Worm (Caenorhabditis elegans) whole organism, young adult: ENCODE results near the gene ckr-2.

Source experiments
- B0035.1 ChIP-seq: sonication (generic microtip); optimal IDR thresholded peaks from 2 replicates; lab custom pipeline; 2016; ENCODE audit warnings: missing genetic modification characterization, mild to moderate bottlenecking, missing compliant biosample characterization, missing genotype, missing genetic modification reagents
- F10E7.11 ChIP-seq: sonication (generic microtip); optimal IDR thresholded peaks from 2 replicates; lab custom pipeline; 2017; ENCODE audit warnings: mild to moderate bottlenecking, missing genetic modification characterization, moderate library complexity, missing compliant biosample characterization
- F39B2.1 ChIP-seq: fragments of 200-800 bp; sonication (Bioruptor generic); IDR thresholded peaks from 2 replicates; pipeline ENCODE4 v1.3.6; 2022; ENCODE audit warnings: missing genetic modification reagents, missing genetic modification characterization, missing compliant biosample characterization
- F49E8.2 ChIP-seq: sonication (generic microtip); optimal IDR thresholded peaks from 3 replicates; lab custom pipeline; 2017; ENCODE audit warnings: missing genetic modification characterization, mild to moderate bottlenecking, missing compliant biosample characterization, antibody characterized with exemption, moderate library complexity; ENCODE audit not compliant: insufficient read depth
- F52B5.7 ChIP-seq: sonication (generic microtip); optimal IDR thresholded peaks from 2 replicates; lab custom pipeline; 2016; ENCODE audit warnings: mild to moderate bottlenecking, missing genetic modification characterization, missing compliant biosample characterization
- F57C9.4 ChIP-seq: sonication (generic microtip); optimal IDR thresholded peaks from 2 replicates; lab custom pipeline; 2017; ENCODE audit warnings: mild to moderate bottlenecking, missing genetic modification characterization, missing compliant biosample characterization
- K11D2.4 ChIP-seq: fragments of 200-800 bp; sonication (Bioruptor generic); IDR thresholded peaks from 2 replicates; pipeline ENCODE4 v1.3.6; 2022; ENCODE audit warnings: missing genetic modification reagents, missing genetic modification characterization, missing compliant biosample characterization
- T26A5.8 ChIP-seq: sonication (generic microtip); optimal IDR thresholded peaks from 2 replicates; lab custom pipeline; 2016; ENCODE audit warnings: missing genetic modification characterization, missing compliant biosample characterization
- Y53G8AR.9 ChIP-seq: fragments of 200-800 bp; sonication (Bioruptor generic); conservative IDR thresholded peaks from 2 replicates; pipeline ENCODE4 v1.3.6; 2022; ENCODE audit warnings: missing genetic modification reagents, missing genetic modification characterization, missing compliant biosample characterization
- ZK185.1 ChIP-seq: sonication (generic microtip); optimal IDR thresholded peaks from 2 replicates; lab custom pipeline; 2016; ENCODE audit warnings: mild to moderate bottlenecking, missing genetic modification characterization, missing compliant biosample characterization; ENCODE audit not compliant: poor library complexity, severe bottlenecking
- aptf-3 ChIP-seq: fragments of 200-800 bp; sonication (Bioruptor generic); IDR thresholded peaks from 2 replicates; pipeline ENCODE4 v1.3.6; 2022; ENCODE audit warnings: missing genetic modification characterization, missing compliant biosample characterization
- atf-7 ChIP-seq: sonication (generic microtip); optimal IDR thresholded peaks from 2 replicates; lab custom pipeline; 2017; ENCODE audit warnings: mild to moderate bottlenecking, missing genetic modification characterization, missing compliant biosample characterization
- attf-3 ChIP-seq: fragments of 200-800 bp; sonication (Bioruptor generic); conservative IDR thresholded peaks from 2 replicates; pipeline ENCODE4 v1.3.6; 2022; ENCODE audit warnings: missing genetic modification reagents, missing genetic modification characterization, missing compliant biosample characterization
- attf-6 ChIP-seq: fragments of 200-800 bp; sonication (Bioruptor generic); IDR thresholded peaks from 2 replicates; pipeline ENCODE4 v1.3.6; 2022; ENCODE audit warnings: missing genetic modification reagents, missing genetic modification characterization, missing compliant biosample characterization
- bed-1 ChIP-seq: fragments of 200-800 bp; sonication (Bioruptor generic); IDR thresholded peaks from 2 replicates; pipeline ENCODE4 v1.3.6; 2022; ENCODE audit warnings: missing genetic modification reagents, missing genetic modification characterization, missing compliant biosample characterization
- bed-2 ChIP-seq: fragments of 200-800 bp; sonication (Bioruptor generic); IDR thresholded peaks from 2 replicates; pipeline ENCODE4 v1.3.6; 2022; ENCODE audit warnings: missing genetic modification reagents, missing genetic modification characterization, missing compliant biosample characterization
- ccch-3 ChIP-seq: fragments of 200-800 bp; sonication (Bioruptor generic); optimal IDR thresholded peaks from 2 replicates; lab custom pipeline; 2018; ENCODE audit warnings: mild to moderate bottlenecking, missing genetic modification characterization, missing compliant biosample characterization
- cebp-2 ChIP-seq: fragments of 200-800 bp; sonication (Bioruptor generic); IDR thresholded peaks from 2 replicates; pipeline ENCODE4 v1.3.6; 2022; ENCODE audit warnings: missing genetic modification characterization, missing compliant biosample characterization
- ceh-27 ChIP-seq: fragments of 200-800 bp; sonication (Bioruptor generic); optimal IDR thresholded peaks from 2 replicates; lab custom pipeline; 2018; ENCODE audit warnings: mild to moderate bottlenecking, missing genetic modification characterization, moderate library complexity, missing compliant biosample characterization
- die-1 ChIP-seq: sonication (generic microtip); optimal IDR thresholded peaks from 2 replicates; lab custom pipeline; 2016; ENCODE audit warnings: missing genotype, mild to moderate bottlenecking, missing genetic modification characterization, missing compliant biosample characterization
- dox-1 ChIP-seq: fragments of 200-800 bp; sonication (Bioruptor generic); IDR thresholded peaks from 2 replicates; pipeline ENCODE4 v1.3.6; 2022; ENCODE audit warnings: missing genetic modification reagents, missing genetic modification characterization, missing compliant biosample characterization
- dpl-1 ChIP-seq: fragments of 150-350 bp; optimal IDR thresholded peaks from 2 replicates; lab custom pipeline; 2014; ENCODE audit warnings: missing biosample characterization, missing genetic modification reagents, missing genetic modification characterization
- efl-1 ChIP-seq: fragments of 150-350 bp; optimal IDR thresholded peaks from 2 replicates; lab custom pipeline; 2014; ENCODE audit warnings: missing biosample characterization, missing genetic modification reagents, missing genetic modification characterization
- egl-18 ChIP-seq: fragments of 200-800 bp; sonication (Bioruptor generic); IDR thresholded peaks from 2 replicates; pipeline ENCODE4 v1.3.6; 2022; ENCODE audit warnings: missing genetic modification reagents, missing genetic modification characterization, missing compliant biosample characterization
- egl-44 ChIP-seq: fragments of 200-800 bp; sonication (Bioruptor generic); IDR thresholded peaks from 2 replicates; pipeline ENCODE4 v1.3.6; 2022; ENCODE audit warnings: missing genetic modification reagents, missing genetic modification characterization, missing compliant biosample characterization
- egrh-3 ChIP-seq: fragments of 200-800 bp; sonication (Bioruptor generic); IDR thresholded peaks from 2 replicates; pipeline ENCODE4 v1.3.6; 2022; ENCODE audit warnings: missing genetic modification reagents, missing genetic modification characterization, missing compliant biosample characterization
- ets-4 ChIP-seq: fragments of 200-800 bp; sonication (Bioruptor generic); optimal IDR thresholded peaks from 2 replicates; lab custom pipeline; 2018; ENCODE audit warnings: mild to moderate bottlenecking, missing genetic modification characterization, missing compliant biosample characterization
- fkh-3 ChIP-seq: sonication (generic microtip); optimal IDR thresholded peaks from 2 replicates; lab custom pipeline; 2016; ENCODE audit warnings: mild to moderate bottlenecking, missing genetic modification characterization, missing compliant biosample characterization
- hmg-20 ChIP-seq: fragments of 200-800 bp; sonication (Bioruptor generic); IDR thresholded peaks from 2 replicates; pipeline ENCODE4 v1.3.6; 2022; ENCODE audit warnings: missing genetic modification reagents, missing genetic modification characterization, missing compliant biosample characterization
- let-526 ChIP-seq: fragments of 200-800 bp; sonication (Bioruptor generic); IDR thresholded peaks from 2 replicates; pipeline ENCODE4 v1.3.6; 2022; ENCODE audit warnings: missing genetic modification reagents, missing genetic modification characterization, missing compliant biosample characterization
- let-607 ChIP-seq, 2 experiments: fragments of 200-800 bp in 1 of 2; sonication (Bioruptor generic) in 1 of 2; sonication (generic microtip) in 1 of 2; optimal IDR thresholded peaks; 2 replicates each; lab custom pipeline; 2016 to 2018; ENCODE audit warnings: mild to moderate bottlenecking in 2 of 2, missing compliant biosample characterization in 2 of 2, missing genetic modification characterization in 2 of 2, moderate library complexity in 2 of 2, missing genotype in 1 of 2
- lin-35 ChIP-seq, 3 experiments: fragments of 150-350 bp in 2 of 3; sonication (generic microtip) in 1 of 3; optimal IDR thresholded peaks; 2 replicates each; lab custom pipeline; 2014 to 2018; ENCODE audit warnings: missing biosample characterization in 3 of 3, missing genetic modification characterization in 3 of 3, missing genetic modification reagents in 3 of 3
- lin-40 ChIP-seq: sonication (generic microtip); optimal IDR thresholded peaks from 2 replicates; lab custom pipeline; 2016; ENCODE audit warnings: missing genetic modification characterization, mild to moderate bottlenecking, missing compliant biosample characterization, missing genotype, missing genetic modification reagents
- madf-10 ChIP-seq: sonication (generic microtip); optimal IDR thresholded peaks from 2 replicates; lab custom pipeline; 2016; ENCODE audit warnings: mild to moderate bottlenecking, missing genetic modification characterization, missing compliant biosample characterization
- mcd-1 ChIP-seq: fragments of 200-800 bp; sonication (Bioruptor generic); IDR thresholded peaks from 2 replicates; pipeline ENCODE4 v1.3.6; 2022; ENCODE audit warnings: missing genetic modification reagents, missing genetic modification characterization, missing compliant biosample characterization
- mel-28 ChIP-seq: sonication (generic microtip); optimal IDR thresholded peaks from 2 replicates; lab custom pipeline; 2016; ENCODE audit warnings: borderline replicate concordance, mild to moderate bottlenecking, missing genetic modification characterization, missing compliant biosample characterization
- mes-4 ChIP-seq: sonication (generic microtip); optimal IDR thresholded peaks from 2 replicates; lab custom pipeline; 2016; ENCODE audit warnings: missing genotype, missing genetic modification characterization, missing compliant biosample characterization
- nfya-2 ChIP-seq: fragments of 200-800 bp; sonication (Bioruptor generic); IDR thresholded peaks from 2 replicates; pipeline ENCODE4 v1.3.6; 2022; ENCODE audit warnings: missing genetic modification reagents, missing genetic modification characterization, missing compliant biosample characterization
- nhr-120 ChIP-seq: fragments of 200-800 bp; sonication (Bioruptor generic); IDR thresholded peaks from 2 replicates; pipeline ENCODE4 v1.3.6; 2022; ENCODE audit warnings: missing genetic modification characterization, missing compliant biosample characterization
- nhr-179 ChIP-seq: sonication (generic microtip); optimal IDR thresholded peaks from 2 replicates; lab custom pipeline; 2016; ENCODE audit warnings: mild to moderate bottlenecking, missing genetic modification characterization, missing compliant biosample characterization
- repo-1 ChIP-seq: sonication (generic microtip); optimal IDR thresholded peaks from 2 replicates; lab custom pipeline; 2017; ENCODE audit warnings: mild to moderate bottlenecking, missing genetic modification characterization, missing compliant biosample characterization
- sea-2 ChIP-seq: fragments of 200-800 bp; sonication (Bioruptor generic); IDR thresholded peaks from 2 replicates; pipeline ENCODE4 v1.3.6; 2022; ENCODE audit warnings: missing genetic modification characterization, missing compliant biosample characterization
- snpc-1.3 ChIP-seq: sonication (generic microtip); optimal IDR thresholded peaks from 2 replicates; lab custom pipeline; 2017; ENCODE audit warnings: missing genetic modification characterization, mild to moderate bottlenecking, missing compliant biosample characterization, antibody characterized with exemption, moderate library complexity, missing genotype, missing genetic modification reagents; ENCODE audit not compliant: insufficient read depth
- somi-1 ChIP-seq: fragments of 200-800 bp; sonication (Bioruptor generic); optimal IDR thresholded peaks from 2 replicates; lab custom pipeline; 2018; ENCODE audit warnings: mild to moderate bottlenecking, missing genetic modification characterization, missing compliant biosample characterization
- tlf-1 ChIP-seq: fragments of 200-800 bp; sonication (Bioruptor generic); optimal IDR thresholded peaks from 2 replicates; lab custom pipeline; 2018; ENCODE audit warnings: mild to moderate bottlenecking, missing genetic modification characterization, missing compliant biosample characterization
- unc-62 ChIP-seq: fragments of 150-350 bp; optimal IDR thresholded peaks from 2 replicates; lab custom pipeline; 2014; ENCODE audit warnings: missing biosample characterization, missing genetic modification reagents, missing genetic modification characterization
- xnd-1 ChIP-seq: sonication (generic microtip); optimal IDR thresholded peaks from 2 replicates; lab custom pipeline; 2016; ENCODE audit warnings: missing genotype, missing genetic modification reagents, missing genetic modification characterization, missing compliant biosample characterization
- ztf-18 ChIP-seq: sonication (generic microtip); optimal IDR thresholded peaks from 2 replicates; lab custom pipeline; 2016; ENCODE audit warnings: missing genotype, mild to moderate bottlenecking, missing genetic modification characterization, missing compliant biosample characterization

The ckr-2 gene

DNA sequence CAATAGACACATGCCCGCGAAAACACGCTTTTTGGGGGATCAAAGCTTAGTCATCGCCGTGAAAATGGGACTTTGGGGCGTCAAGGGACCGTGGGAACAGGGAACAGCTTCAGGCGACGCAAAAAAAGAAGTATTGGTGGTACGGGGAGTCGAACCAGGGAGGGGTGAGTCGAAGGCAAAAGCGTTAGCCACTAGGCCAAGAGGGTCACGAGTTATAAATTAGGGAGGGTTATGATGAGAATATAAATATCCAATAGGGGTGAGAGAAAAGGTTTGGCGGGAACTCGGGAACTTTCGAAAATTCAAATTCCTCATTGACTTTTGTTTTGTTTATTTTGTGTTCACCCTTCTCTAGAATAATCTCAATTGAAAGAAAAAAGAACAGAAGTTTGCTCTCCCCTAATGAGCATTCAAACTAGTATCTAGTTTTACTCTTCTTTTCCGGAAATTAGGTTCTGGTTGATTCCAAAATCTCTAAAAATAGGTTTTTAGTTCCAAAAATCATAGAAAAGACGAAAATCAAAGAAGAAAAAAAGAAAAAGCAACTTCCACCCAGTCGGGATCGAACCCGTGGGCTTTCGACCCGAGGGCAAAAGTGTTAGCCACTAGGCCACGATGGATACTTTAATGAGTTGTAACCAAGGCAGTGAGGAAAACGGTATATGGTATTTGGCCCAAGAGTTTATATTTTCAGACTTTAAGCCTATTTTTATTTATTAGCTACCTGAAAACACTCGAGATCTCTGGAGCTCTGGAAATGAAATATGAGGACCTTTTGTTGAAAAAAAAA lies 9.6 kb upstream of the ckr-2 start (continued):
- TF ChIP-seq T26A5.8 (tag; lab: Kevin White, UChicago) (no peak), unc-62 (GFP tag; lab: Kevin White, UChicago) (no peak), xnd-1 (tag; lab: Kevin White, UChicago) (no peak), let-607 (tag; optimal IDR thresholded peaks at IDR 0.05; lab: Kevin White, UChicago) (no peak), F52B5.7 (peak; percentile 2), mes-4 (tag; lab: Kevin White, UChicago) (peak; percentile 57), B0035.1 (tag; lab: Kevin White, UChicago) (peak; percentile 14), ets-4 (GFP tag; lab: Kevin White, UChicago) (no peak), ZK185.1 (tag; lab: Kevin White, UChicago) (peak; percentile 36), aptf-3 (no peak), F39B2.1 (GFP tag; lab: Robert Waterston, UW) (no peak), Y53G8AR.9 (GFP tag; lab: Robert Waterston, UW) (no peak), egl-44 (GFP tag; lab: Robert Waterston, UW) (no peak), ceh-27 (GFP tag; lab: Kevin White, UChicago) (no peak), F49E8.2 (tag; lab: Kevin White, UChicago) (peak; percentile 13), lin-40 (tag; lab: Kevin White, UChicago) (no peak), nhr-120 (no peak), mcd-1 (GFP tag; lab: Robert Waterston, UW) (peak; percentile 46; the same call in 1 of the 2 replicates), snpc-1.3 (tag; lab: Kevin White, UChicago) (peak; percentile 77), somi-1 (GFP tag; lab: Kevin White, UChicago) (no peak), repo-1 (no peak), dox-1 (no peak), ccch-3 (GFP tag; lab: Kevin White, UChicago) (no peak), atf-7 (no peak), attf-3 (no peak), mel-28 (tag; lab: Kevin White, UChicago) (no peak), nfya-2 (GFP tag; lab: Robert Waterston, UW) (no peak), hmg-20 (GFP tag; lab: Robert Waterston, UW) (no peak), lin-35 (GFP tag; optimal IDR thresholded peaks at IDR 0.05; lab: Kevin White, UChicago) (peak in 1 of 3 experiments; percentile 46), bed-2 (no peak), dpl-1 (no peak), tlf-1 (no peak), F10E7.11 (tag; lab: Kevin White, UChicago) (no peak), sea-2 (GFP tag; lab: Robert Waterston, UW) (no peak), efl-1 (GFP tag; lab: Kevin White, UChicago) (peak; percentile 44), nhr-179 (tag; lab: Kevin White, UChicago) (no peak), ztf-18 (tag; lab: Kevin White, UChicago) (peak; percentile 42), bed-1 (GFP tag; lab: Robert Waterston, UW) (no peak), egl-18 (GFP tag; lab: Robert Waterston, UW) (no peak), die-1 (tag; lab: Kevin White, UChicago) (peak; percentile 73), K11D2.4 (0 out of 2 replicates have a peak, but pooled peaks have one; percentile 10), madf-10 (tag; lab: Kevin White, UChicago) (peak; percentile 6), cebp-2 (GFP tag; lab: Robert Waterston, UW) (0 out of 2 replicates have a peak, but pooled peaks have one; percentile 63), egrh-3 (GFP tag; lab: Robert Waterston, UW) (no peak), fkh-3 (no peak), F57C9.4 (tag; lab: Kevin White, UChicago) (no peak), let-526 (GFP tag; lab: Robert Waterston, UW) (no peak), attf-6 (GFP tag; lab: Robert Waterston, UW) (0 out of 2 replicates have a peak, but pooled peaks have one; percentile 33)
